Worm (Caenorhabditis elegans) whole organism, L2 larva: Measurements from ENCODE around the gene fip-4.

Source experiments
- nhr-11 ChIP-seq: fragments of 150-350 bp; optimal IDR thresholded peaks from 2 replicates; lab custom pipeline; 2014; ENCODE audit warnings: missing biosample characterization, missing genetic modification characterization
- skn-1 ChIP-seq: sonication (generic microtip); optimal IDR thresholded peaks from 2 replicates; lab custom pipeline; 2017; ENCODE audit warnings: missing biosample characterization, missing genetic modification characterization
- unc-55 ChIP-seq: fragments of 150-350 bp; sonication (generic microtip); optimal IDR thresholded peaks from 3 replicates; lab custom pipeline; 2014; ENCODE audit warnings: missing biosample characterization, missing genetic modification reagents, missing genetic modification characterization
- ztf-4 ChIP-seq: fragments of 150-350 bp; optimal IDR thresholded peaks from 2 replicates; lab custom pipeline; 2014; ENCODE audit warnings: missing biosample characterization, missing genetic modification characterization

ce11 chrV:8658577-8659362, 47.7 kb upstream of the fip-4 start:
- TF ChIP-seq nhr-11 (no peak), ztf-4 (tag; lab: Kevin White, UChicago) (no peak), unc-55 (no peak), skn-1 (tag; lab: Kevin White, UChicago) (no peak)
